Fruit fly (Drosophila melanogaster) whole organism, embryonic: ENCODE data around the gene CG4004.
A peak's percentile ranks its signal among the peaks of the same experiment; 100 is the strongest.

Experiments
- ATbp ChIP-seq: fragments of 200-800 bp; sonication (Bioruptor generic); optimal IDR thresholded peaks from 2 replicates; lab custom pipeline; 2017; ENCODE audit warnings: missing biosample characterization, mild to moderate bottlenecking, missing genetic modification characterization, missing genetic modification reagents
- Aef1 ChIP-seq: fragments of 200-800 bp; sonication (Bioruptor generic); IDR thresholded peaks from 3 replicates; pipeline ENCODE4 v1.3.6; 2022; ENCODE audit warnings: missing biosample characterization, missing genetic modification characterization
- CG11456 ChIP-seq: fragments of 200-800 bp; sonication (Bioruptor generic); IDR thresholded peaks from 3 replicates; pipeline ENCODE4 v1.3.6; 2022; ENCODE audit warnings: missing biosample characterization, missing genetic modification characterization
- CG11560 ChIP-seq: fragments of 200-800 bp; sonication (Bioruptor generic); IDR thresholded peaks from 3 replicates; pipeline ENCODE4 v1.3.6; 2022; ENCODE audit warnings: missing biosample characterization, missing genetic modification characterization
- CG12942 ChIP-seq: fragments of 200-800 bp; sonication (Bioruptor generic); optimal IDR thresholded peaks from 3 replicates; lab custom pipeline; 2016; ENCODE audit warnings: missing biosample characterization, missing genetic modification characterization
- CG13296 ChIP-seq: fragments of 200-800 bp; sonication (Bioruptor generic); optimal IDR thresholded peaks from 3 replicates; lab custom pipeline; 2018; ENCODE audit warnings: missing biosample characterization, mild to moderate bottlenecking, missing genetic modification characterization
- CG15601 ChIP-seq: fragments of 200-800 bp; sonication (Bioruptor generic); optimal IDR thresholded peaks from 3 replicates; lab custom pipeline; 2019; ENCODE audit warnings: missing biosample characterization, mild to moderate bottlenecking, missing genetic modification characterization, moderate library complexity
- CG17385 ChIP-seq: fragments of 200-800 bp; sonication (Bioruptor generic); optimal IDR thresholded peaks from 3 replicates; lab custom pipeline; 2018; ENCODE audit warnings: missing biosample characterization, mild to moderate bottlenecking, missing genetic modification characterization
- CG17612 ChIP-seq: fragments of 200-800 bp; sonication (Bioruptor generic); IDR thresholded peaks from 2 replicates; pipeline ENCODE4 v1.3.6; 2022; ENCODE audit warnings: missing biosample characterization, missing genetic modification characterization
- CG30020 ChIP-seq: fragments of 200-800 bp; optimal IDR thresholded peaks from 2 replicates; lab custom pipeline; 2019; ENCODE audit warnings: missing biosample characterization, mild to moderate bottlenecking, missing genetic modification characterization, moderate library complexity
- CG32772 ChIP-seq: fragments of 200-800 bp; sonication (Bioruptor generic); IDR thresholded peaks from 2 replicates; pipeline ENCODE4 v1.3.6; 2022; ENCODE audit warnings: missing biosample characterization, missing genetic modification characterization
- CG34224 ChIP-seq: fragments of 200-800 bp; sonication (Bioruptor generic); IDR thresholded peaks from 3 replicates; pipeline ENCODE4 v1.3.6; 2022; ENCODE audit warnings: missing biosample characterization, missing genetic modification characterization; ENCODE audit not compliant: partially characterized antibody
- CG6175 ChIP-seq: fragments of 200-800 bp; sonication (Bioruptor generic); IDR thresholded peaks from 3 replicates; pipeline ENCODE4 v1.3.6; 2022; ENCODE audit warnings: missing biosample characterization, missing genetic modification characterization
- CG6254 ChIP-seq: fragments of 200-800 bp; sonication (Bioruptor generic); optimal IDR thresholded peaks from 3 replicates; lab custom pipeline; 2017; ENCODE audit warnings: mild to moderate bottlenecking, missing biosample characterization, missing genetic modification reagents, missing genetic modification characterization
- CG6683 ChIP-seq: fragments of 200-800 bp; sonication (Bioruptor generic); optimal IDR thresholded peaks from 2 replicates; lab custom pipeline; 2017; ENCODE audit warnings: missing biosample characterization, mild to moderate bottlenecking, missing genetic modification characterization, missing genetic modification reagents
- CG7556 ChIP-seq: fragments of 200-800 bp; sonication (Bioruptor generic); optimal IDR thresholded peaks from 2 replicates; lab custom pipeline; 2017; ENCODE audit warnings: missing biosample characterization, mild to moderate bottlenecking, missing genetic modification characterization
- CG7786 ChIP-seq: fragments of 200-800 bp; sonication (Bioruptor generic); optimal IDR thresholded peaks from 2 replicates; lab custom pipeline; 2016; ENCODE audit warnings: missing biosample characterization, missing genetic modification characterization
- CG7963 ChIP-seq: fragments of 200-800 bp; sonication (Bioruptor generic); IDR thresholded peaks from 3 replicates; pipeline ENCODE4 v1.3.6; 2022; ENCODE audit warnings: missing biosample characterization, missing genetic modification characterization; ENCODE audit not compliant: partially characterized antibody
- CG8765 ChIP-seq: fragments of 200-800 bp; sonication (Bioruptor generic); IDR thresholded peaks from 2 replicates; pipeline ENCODE4 v1.3.6; 2022; ENCODE audit warnings: missing biosample characterization, missing genetic modification characterization
- CG8944 ChIP-seq: fragments of 200-800 bp; sonication (Bioruptor generic); optimal IDR thresholded peaks from 3 replicates; lab custom pipeline; 2016; ENCODE audit warnings: missing biosample characterization, missing genetic modification characterization
- CG9727 ChIP-seq: fragments of 200-800 bp; sonication (Bioruptor generic); optimal IDR thresholded peaks from 3 replicates; lab custom pipeline; 2017; ENCODE audit warnings: missing biosample characterization, mild to moderate bottlenecking, missing genetic modification characterization
- Dbx ChIP-seq: fragments of 200-800 bp; sonication (Bioruptor generic); IDR thresholded peaks from 3 replicates; pipeline ENCODE4 v1.3.6; 2022; ENCODE audit warnings: missing biosample characterization, missing genetic modification characterization
- Dp ChIP-seq: fragments of 200-800 bp; sonication (Bioruptor generic); optimal IDR thresholded peaks from 2 replicates; lab custom pipeline; 2018; ENCODE audit warnings: missing biosample characterization, mild to moderate bottlenecking, missing genetic modification characterization, moderate library complexity
- Dref ChIP-seq: fragments of 200-800 bp; sonication (Bioruptor generic); IDR thresholded peaks from 2 replicates; pipeline ENCODE4 v1.3.6; 2022; ENCODE audit warnings: missing biosample characterization, missing genetic modification characterization
- Ets97D ChIP-seq: fragments of 200-800 bp; sonication (Bioruptor generic); optimal IDR thresholded peaks from 3 replicates; lab custom pipeline; 2016; ENCODE audit warnings: missing biosample characterization, missing genetic modification characterization
- H2.0 ChIP-seq: fragments of 200-800 bp; sonication (Bioruptor generic); IDR thresholded peaks from 2 replicates; pipeline ENCODE4 v1.3.6; 2022; ENCODE audit warnings: missing biosample characterization, missing genetic modification characterization
- HLH54F ChIP-seq: fragments of 200-800 bp; sonication (Bioruptor generic); optimal IDR thresholded peaks from 3 replicates; lab custom pipeline; 2016; ENCODE audit warnings: missing biosample characterization, missing genetic modification characterization
- Jarid2 ChIP-seq: fragments of 200-800 bp; sonication (Bioruptor generic); optimal IDR thresholded peaks from 3 replicates; lab custom pipeline; 2017; ENCODE audit warnings: mild to moderate bottlenecking, missing biosample characterization, missing genetic modification reagents, missing genetic modification characterization
- Kr ChIP-seq: fragments of 200-800 bp; sonication (Bioruptor generic); optimal IDR thresholded peaks from 2 replicates; lab custom pipeline; 2017; ENCODE audit warnings: missing biosample characterization, mild to moderate bottlenecking, missing genetic modification characterization
- Mes4 ChIP-seq: fragments of 200-800 bp; sonication (Bioruptor generic); optimal IDR thresholded peaks from 2 replicates; lab custom pipeline; 2016; ENCODE audit warnings: missing biosample characterization, missing genetic modification characterization
- NK7.1 ChIP-seq: fragments of 200-800 bp; sonication (Bioruptor generic); optimal IDR thresholded peaks from 3 replicates; lab custom pipeline; 2016; ENCODE audit warnings: missing biosample characterization, missing genetic modification characterization
- PHDP ChIP-seq: fragments of 200-800 bp; sonication (Bioruptor generic); optimal IDR thresholded peaks from 3 replicates; lab custom pipeline; 2018; ENCODE audit warnings: missing biosample characterization, mild to moderate bottlenecking, missing genetic modification characterization, moderate library complexity
- Rx ChIP-seq: fragments of 200-800 bp; sonication (Bioruptor generic); IDR thresholded peaks from 2 replicates; pipeline ENCODE4 v1.3.6; 2022; ENCODE audit warnings: missing biosample characterization, missing genetic modification characterization
- Six4 ChIP-seq: fragments of 200-800 bp; sonication (Bioruptor generic); optimal IDR thresholded peaks from 2 replicates; lab custom pipeline; 2016; ENCODE audit warnings: missing biosample characterization, missing genetic modification characterization
- al ChIP-seq: fragments of 200-800 bp; sonication (Bioruptor generic); IDR thresholded peaks from 2 replicates; pipeline ENCODE4 v1.3.6; 2022; ENCODE audit warnings: missing biosample characterization, missing genetic modification characterization
- ap ChIP-seq: fragments of 200-800 bp; sonication (Bioruptor generic); IDR thresholded peaks from 2 replicates; pipeline ENCODE4 v1.3.6; 2022; ENCODE audit warnings: missing biosample characterization, missing genetic modification characterization
- az2 ChIP-seq: fragments of 200-800 bp; sonication (Bioruptor generic); optimal IDR thresholded peaks from 3 replicates; lab custom pipeline; 2016; ENCODE audit warnings: missing biosample characterization, missing genetic modification characterization
- croc ChIP-seq: fragments of 200-800 bp; sonication (Bioruptor generic); conservative IDR thresholded peaks from 3 replicates; pipeline ENCODE4 v1.3.6; 2022; ENCODE audit warnings: missing biosample characterization, missing genetic modification characterization
- fd3F ChIP-seq: fragments of 200-800 bp; sonication (Bioruptor generic); optimal IDR thresholded peaks from 2 replicates; lab custom pipeline; 2018; ENCODE audit warnings: missing biosample characterization, mild to moderate bottlenecking, missing genetic modification characterization, moderate library complexity
- gcm ChIP-seq: fragments of 200-800 bp; sonication (Bioruptor generic); optimal IDR thresholded peaks from 2 replicates; lab custom pipeline; 2019; ENCODE audit warnings: missing biosample characterization, mild to moderate bottlenecking, missing genetic modification characterization, moderate library complexity
- h ChIP-seq: fragments of >200 bp; optimal IDR thresholded peaks from 2 replicates; lab custom pipeline; 2017
- ham ChIP-seq: fragments of 200-800 bp; sonication (Bioruptor generic); IDR thresholded peaks from 2 replicates; pipeline ENCODE4 v1.3.6; 2022; ENCODE audit warnings: missing biosample characterization, missing genetic modification characterization
- inv ChIP-seq: fragments of 200-800 bp; sonication (Bioruptor generic); IDR thresholded peaks from 2 replicates; pipeline ENCODE4 v1.3.6; 2022; ENCODE audit warnings: missing biosample characterization, missing genetic modification characterization; ENCODE audit not compliant: partially characterized antibody
- knrl ChIP-seq: fragments of 200-800 bp; sonication (Bioruptor generic); IDR thresholded peaks from 3 replicates; pipeline ENCODE4 v1.3.6; 2022; ENCODE audit warnings: missing biosample characterization, missing genetic modification characterization; ENCODE audit not compliant: partially characterized antibody
- odd ChIP-seq: fragments of 200-800 bp; sonication (Bioruptor generic); optimal IDR thresholded peaks from 2 replicates; lab custom pipeline; 2017; ENCODE audit warnings: missing biosample characterization, mild to moderate bottlenecking, missing genetic modification characterization
- pb ChIP-seq: fragments of 200-800 bp; sonication (Bioruptor generic); optimal IDR thresholded peaks from 3 replicates; lab custom pipeline; 2016; ENCODE audit warnings: missing biosample characterization, missing genetic modification characterization
- row ChIP-seq: fragments of 200-800 bp; sonication (Bioruptor generic); IDR thresholded peaks from 3 replicates; pipeline ENCODE4 v1.3.6; 2022; ENCODE audit warnings: missing biosample characterization, missing genetic modification characterization
- sug ChIP-seq: fragments of 200-800 bp; optimal IDR thresholded peaks from 2 replicates; lab custom pipeline; 2019; ENCODE audit warnings: missing biosample characterization, mild to moderate bottlenecking, missing genetic modification characterization, moderate library complexity
- usp ChIP-seq: fragments of >200 bp; optimal IDR thresholded peaks from 2 replicates; lab custom pipeline; 2017; ENCODE audit warnings: missing biosample characterization, missing genetic modification characterization
- zen ChIP-seq: fragments of 200-800 bp; sonication (Bioruptor generic); optimal IDR thresholded peaks from 3 replicates; lab custom pipeline; 2018; ENCODE audit warnings: missing biosample characterization, mild to moderate bottlenecking, missing genetic modification characterization, moderate library complexity
- zfh1 ChIP-seq: fragments of 200-800 bp; sonication (Bioruptor generic); IDR thresholded peaks from 3 replicates; pipeline ENCODE4 v1.3.6; 2022; ENCODE audit warnings: missing biosample characterization, missing genetic modification characterization

CG4004 gene

dm6 chrX:12753602-12754347, 9.8 kb downstream of the CG4004 start (continued):
- TF ChIP-seq CG9727 (GFP tag; lab: Kevin White, UChicago) (no peak), CG6175 (GFP tag; lab: Robert Waterston, UW) (peak; percentile 43; the same call in 1 of the 3 replicates), croc (GFP tag; lab: Robert Waterston, UW) (no peak), zfh1 (GFP tag; lab: Robert Waterston, UW) (peak; percentile 45; the same call in 1 of the 3 replicates), Rx (GFP tag; lab: Robert Waterston, UW) (no peak), Dref (GFP tag; lab: Robert Waterston, UW) (no peak), al (GFP tag; lab: Robert Waterston, UW) (no peak), H2.0 (GFP tag; lab: Robert Waterston, UW) (peak; percentile 48; the same call in 1 of the 2 replicates), pb (GFP tag; lab: Kevin White, UChicago) (no peak), usp (GFP tag; lab: Kevin White, UChicago) (no peak), CG30020 (no peak), Mes4 (GFP tag; lab: Kevin White, UChicago) (no peak), ap (GFP tag; lab: Robert Waterston, UW) (no peak), Dp (GFP tag; lab: Kevin White, UChicago) (no peak), sug (tag; lab: Kevin White, UChicago) (peak; percentile 63), PHDP (tag; lab: Kevin White, UChicago) (no peak), CG17385 (GFP tag; lab: Kevin White, UChicago) (no peak), az2 (GFP tag; lab: Kevin White, UChicago) (no peak), row (GFP tag; lab: Robert Waterston, UW) (no peak), Ets97D (GFP tag; lab: Kevin White, UChicago) (no peak), Six4 (GFP tag; lab: Kevin White, UChicago) (no peak), CG8944 (GFP tag; lab: Kevin White, UChicago) (no peak), CG15601 (tag; lab: Kevin White, UChicago) (no peak), CG7963 (GFP tag; lab: Robert Waterston, UW) (no peak), inv (GFP tag; lab: Robert Waterston, UW) (no peak), Kr (GFP tag; lab: Kevin White, UChicago) (no peak), NK7.1 (no peak), gcm (no peak), CG17612 (GFP tag; lab: Robert Waterston, UW) (no peak), CG34224 (GFP tag; lab: Robert Waterston, UW) (no peak), knrl (GFP tag; lab: Robert Waterston, UW) (no peak), CG11456 (GFP tag; lab: Robert Waterston, UW) (no peak; the same call in 2 of the 3 replicates), CG6254 (no peak), CG7556 (GFP tag; lab: Kevin White, UChicago) (no peak), odd (no peak), CG7786 (GFP tag; lab: Kevin White, UChicago) (no peak), CG12942 (GFP tag; lab: Kevin White, UChicago) (no peak), zen (tag; lab: Kevin White, UChicago) (no peak), Jarid2 (GFP tag; lab: Kevin White, UChicago) (no peak), CG6683 (GFP tag; lab: Kevin White, UChicago) (no peak), HLH54F (GFP tag; lab: Kevin White, UChicago) (no peak), ham (peak; percentile 27; the same call in 1 of the 2 replicates), CG32772 (GFP tag; lab: Robert Waterston, UW) (peak; percentile 85), CG13296 (GFP tag; lab: Kevin White, UChicago) (no peak), fd3F (no peak), Dbx (GFP tag; lab: Robert Waterston, UW) (0 out of 3 replicates have a peak, but pooled peaks have one; percentile 17), CG11560 (tag; lab: Robert Waterston, UW) (no peak), ATbp (GFP tag; lab: Kevin White, UChicago) (peak; percentile 20), h (lab: Kevin White, UChicago) (no peak), CG8765 (GFP tag; lab: Robert Waterston, UW) (no peak), Aef1 (GFP tag; lab: Robert Waterston, UW) (peak; percentile 50)
